Fruit fly (Drosophila melanogaster): ENCODE results near the gene dsb.
A peak's percentile ranks its signal among the peaks of the same experiment; 100 is the strongest.

Gene dsb

DNA sequence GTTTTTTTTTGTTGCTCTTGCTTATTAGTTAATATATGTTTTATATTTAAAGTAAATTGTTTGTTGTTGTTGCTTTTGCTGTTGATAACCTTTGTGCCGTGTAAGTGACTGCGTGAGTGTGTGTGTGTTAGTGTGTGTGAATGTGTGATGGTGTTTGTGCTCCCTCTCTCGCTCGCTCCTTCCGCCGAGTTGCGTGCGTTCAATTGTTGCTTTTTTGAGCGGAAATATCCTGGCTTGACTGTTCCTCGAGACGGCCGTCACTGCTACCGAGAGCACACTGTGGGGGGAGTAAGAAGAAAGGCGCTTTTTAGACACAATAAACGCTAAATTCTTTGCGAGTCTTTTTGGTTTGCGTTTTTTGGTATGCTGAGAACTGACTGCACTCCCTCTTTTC lies 48.6 kb downstream of the dsb start (continued):
- TF ChIP-seq chn (GFP tag; optimal IDR thresholded peaks at IDR 0.05), result no peak
- no peak for TF ChIP-seq CG14860 (GFP tag; IDR thresholded peaks at IDR 0.05; ENCODE audit: partially characterized antibody)
- TF ChIP-seq Dbx (GFP tag; IDR thresholded peaks at IDR 0.05), result no peak
- no peak for TF ChIP-seq Fer2 (tag; optimal IDR thresholded peaks at IDR 0.05)
- TF ChIP-seq sug (tag; optimal IDR thresholded peaks at IDR 0.05), result no peak
- TF ChIP-seq CG2889 (GFP tag; IDR thresholded peaks at IDR 0.05), result no peak
- TF ChIP-seq NfI (GFP tag; optimal IDR thresholded peaks at IDR 0.05), result no peak
- no peak for TF ChIP-seq CG13624 (GFP tag; optimal IDR thresholded peaks at IDR 0.05)
- TF ChIP-seq CG17568 (GFP tag; optimal IDR thresholded peaks at IDR 0.05), result no peak
- TF ChIP-seq CG8359 (GFP tag; optimal IDR thresholded peaks at IDR 0.05; ENCODE audit: borderline replicate concordance), result no peak
- no peak for TF ChIP-seq sna (GFP tag; IDR thresholded peaks at IDR 0.05; ENCODE audit: partially characterized antibody)
- TF ChIP-seq Dfd (GFP tag; optimal IDR thresholded peaks at IDR 0.05), result peak in 1 of 2 experiments; percentile 17
- TF ChIP-seq Hmr (GFP tag; optimal IDR thresholded peaks at IDR 0.05), result no peak
- peak; percentile 26 for TF ChIP-seq sd (tag; optimal IDR thresholded peaks at IDR 0.05)
- no peak for TF ChIP-seq BEAF-32 (GFP tag; optimal IDR thresholded peaks at IDR 0.05)
- TF ChIP-seq CG11504 (tag; optimal IDR thresholded peaks at IDR 0.05), result no peak
- 0 out of 4 replicates have a peak, but pooled peaks have one; percentile 19 for TF ChIP-seq chinmo (GFP tag; IDR thresholded peaks at IDR 0.05; ENCODE audit: partially characterized antibody)

dm6 chr3L:1860749-1861148 lies 49.2 kb downstream of the dsb start:
- TF ChIP-seq Kr (GFP tag; optimal IDR thresholded peaks at IDR 0.05), result no peak
- peak; percentile 65 for TF ChIP-seq CG8478 (optimal IDR thresholded peaks at IDR 0.05)
- TF ChIP-seq Med (GFP tag), result peak; percentile 64
- no peak for TF ChIP-seq CG18262 (tag; optimal IDR thresholded peaks at IDR 0.05)
- TF ChIP-seq ci (GFP tag; IDR thresholded peaks at IDR 0.05), result 0 out of 3 replicates have a peak, but pooled peaks have one; percentile 27
- no peak for TF ChIP-seq sqz (GFP tag; optimal IDR thresholded peaks at IDR 0.05)
- no peak for TF ChIP-seq NC2α (GFP tag; optimal IDR thresholded peaks at IDR 0.05)

DNA sequence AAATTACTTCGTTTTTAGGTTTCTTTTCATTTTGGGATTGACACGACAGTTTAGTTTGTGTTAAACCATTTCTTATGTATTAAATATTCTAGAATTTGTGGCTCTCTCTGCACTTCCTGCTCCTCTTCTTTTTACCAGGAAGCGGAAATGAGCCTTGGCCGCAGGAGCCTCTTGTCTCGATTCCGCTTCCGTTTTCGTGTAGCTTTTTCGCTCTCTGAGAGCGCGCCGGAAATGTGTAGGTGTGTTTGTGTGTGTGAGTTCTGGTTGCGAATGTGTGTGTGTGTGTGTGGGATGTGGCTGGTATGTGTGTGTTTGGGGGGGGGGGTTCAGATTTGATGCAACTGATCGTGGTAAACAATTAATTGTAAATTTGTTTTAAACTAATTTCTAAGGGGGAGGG lies 50.4 kb downstream of the dsb start:
- TF ChIP-seq Xrp1 (GFP tag; IDR thresholded peaks at IDR 0.05) (no peak), Doc2 (GFP tag; IDR thresholded peaks at IDR 0.05) (no peak), CG2199 (GFP tag; IDR thresholded peaks at IDR 0.05) (no peak), Hmr (GFP tag; optimal IDR thresholded peaks at IDR 0.05) (no peak), sr (GFP tag; IDR thresholded peaks at IDR 0.05) (0 out of 3 replicates have a peak, but pooled peaks have one; percentile 35), cg (GFP tag; optimal IDR thresholded peaks at IDR 0.05) (peak; percentile 82), CG9437 (GFP tag; optimal IDR thresholded peaks at IDR 0.05) (no peak), CG9876 (GFP tag; optimal IDR thresholded peaks at IDR 0.05) (no peak), CG7271 (tag; optimal IDR thresholded peaks at IDR 0.05) (peak; percentile 76), CG34376 (GFP tag; optimal IDR thresholded peaks at IDR 0.05) (peak; percentile 22), CG12104 (GFP tag; optimal IDR thresholded peaks at IDR 0.05) (peak; percentile 0), Meics (GFP tag; optimal IDR thresholded peaks at IDR 0.05) (peak; percentile 17), caup (GFP tag; optimal IDR thresholded peaks at IDR 0.05; ENCODE audit: severe bottlenecking) (peak; percentile 7), CG32532 (GFP tag; IDR thresholded peaks at IDR 0.05) (0 out of 2 replicates have a peak, but pooled peaks have one; percentile 28), CG18476 (GFP tag; optimal IDR thresholded peaks at IDR 0.05) (no peak), Atf3 (GFP tag; optimal IDR thresholded peaks at IDR 0.05) (no peak), nau (GFP tag; optimal IDR thresholded peaks at IDR 0.05) (peak; percentile 60), Ets97D (GFP tag; optimal IDR thresholded peaks at IDR 0.05) (peak; percentile 92), lov (optimal IDR thresholded peaks at IDR 0.05) (no peak), lov (GFP tag; IDR thresholded peaks at IDR 0.05) (0 out of 3 replicates have a peak, but pooled peaks have one; percentile 52), Poxn (GFP tag; IDR thresholded peaks at IDR 0.05) (no peak), gt (GFP tag; IDR thresholded peaks at IDR 0.05) (no peak), Eip74EF (GFP tag; optimal IDR thresholded peaks at IDR 0.05) (peak in 1 of 2 experiments; percentile 21), klu (GFP tag; IDR thresholded peaks at IDR 0.05) (no peak), CG6254 (GFP tag; optimal IDR thresholded peaks at IDR 0.05) (peak; percentile 31), ci (GFP tag; IDR thresholded peaks at IDR 0.05) (peak; percentile 17; the same call in 1 of the 3 replicates), zfh1 (GFP tag; IDR thresholded peaks at IDR 0.05) (0 out of 3 replicates have a peak, but pooled peaks have one; percentile 18)

Measured in whole organism, embryonic.